Worm (Caenorhabditis elegans): Measurements from ENCODE around the gene fil-2.

ce11 chrV:6253936-6254335, 24.9 kb upstream of the fil-2 start:
- TF ChIP-seq ceh-13 (GFP tag; optimal IDR thresholded peaks at IDR 0.05): no peak
- no peak for TF ChIP-seq F13C5.2 (tag; optimal IDR thresholded peaks at IDR 0.05)
- TF ChIP-seq ceh-36 (tag; optimal IDR thresholded peaks at IDR 0.05): no peak
- TF ChIP-seq hmbx-1 (tag; optimal IDR thresholded peaks at IDR 0.05): no peak
- TF ChIP-seq aly-1 (tag; optimal IDR thresholded peaks at IDR 0.05): no peak
- TF ChIP-seq B0310.2 (tag; optimal IDR thresholded peaks at IDR 0.05): no peak
- TF ChIP-seq hnd-1 (tag; optimal IDR thresholded peaks at IDR 0.05): no peak

Measured in whole organism, early embryonic.